Worm (Caenorhabditis elegans): ENCODE results near the gene nid-1.
A peak's percentile ranks its signal among the peaks of the same experiment; 100 is the strongest.

DNA sequence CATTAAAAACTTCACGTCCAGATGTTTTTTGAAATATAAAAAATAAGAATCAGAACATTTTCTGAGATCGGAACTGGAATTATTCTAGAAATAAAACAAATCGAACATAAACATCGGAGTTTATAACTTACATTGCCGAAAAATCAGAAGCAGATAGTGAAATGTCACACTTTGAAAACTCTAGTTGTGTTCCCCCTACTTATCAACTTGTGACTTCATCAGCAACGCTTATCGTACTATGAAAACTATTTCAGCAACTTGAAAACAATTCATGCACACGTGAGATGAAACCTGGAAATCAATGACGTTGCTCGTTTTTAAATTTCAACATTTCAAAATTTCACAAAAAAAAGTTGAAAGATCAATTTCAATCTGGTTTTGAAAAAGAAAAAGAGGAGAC is 33.2 kb upstream of the nid-1 start:
- TF ChIP-seq nhr-76 (tag; optimal IDR thresholded peaks at IDR 0.05) (no peak), pha-4 (tag; optimal IDR thresholded peaks at IDR 0.05) (no peak), nhr-12 (tag; optimal IDR thresholded peaks at IDR 0.05) (no peak), nhr-237 (tag; optimal IDR thresholded peaks at IDR 0.05) (no peak), pqm-1 (tag; optimal IDR thresholded peaks at IDR 0.05) (peak; percentile 73), skn-1 (tag; optimal IDR thresholded peaks at IDR 0.05) (no peak), nhr-11 (tag; optimal IDR thresholded peaks at IDR 0.05) (no peak), nhr-28 (tag; optimal IDR thresholded peaks at IDR 0.05) (no peak), ceh-9 (tag; optimal IDR thresholded peaks at IDR 0.05) (no peak)
